Worm (Caenorhabditis elegans) whole organism, L2 larva: ENCODE measurements around the gene T01B10.5.

ENCODE experiments used
- C34F6.9 ChIP-seq: fragments of 150-350 bp; optimal IDR thresholded peaks from 2 replicates; lab custom pipeline; 2014; ENCODE audit warnings: missing biosample characterization, missing genetic modification characterization
- F13H6.1 ChIP-seq: sonication (generic microtip); optimal IDR thresholded peaks from 2 replicates; lab custom pipeline; 2016; ENCODE audit warnings: missing genetic modification characterization, missing compliant biosample characterization
- Y55F3AM.14 ChIP-seq: fragments of 200-800 bp; sonication (Bioruptor generic); optimal IDR thresholded peaks from 2 replicates; lab custom pipeline; 2018; ENCODE audit warnings: mild to moderate bottlenecking, missing genetic modification characterization, missing compliant biosample characterization
- ZK546.5 ChIP-seq: sonication (generic microtip); optimal IDR thresholded peaks from 2 replicates; lab custom pipeline; 2017; ENCODE audit warnings: missing biosample characterization, missing genetic modification characterization
- alr-1 ChIP-seq: fragments of 150-350 bp; optimal IDR thresholded peaks from 2 replicates; lab custom pipeline; 2014; ENCODE audit warnings: missing biosample characterization, missing genetic modification characterization
- aly-2 ChIP-seq: fragments of 150-350 bp; optimal IDR thresholded peaks from 2 replicates; lab custom pipeline; 2014; ENCODE audit warnings: missing biosample characterization, missing genetic modification characterization
- ama-1 ChIP-seq: fragments of 150-350 bp; optimal IDR thresholded peaks from 2 replicates; lab custom pipeline; 2018; ENCODE audit warnings: inconsistent platforms
- blmp-1 ChIP-seq: sonication (generic microtip); optimal IDR thresholded peaks from 2 replicates; lab custom pipeline; 2017; ENCODE audit warnings: missing genetic modification characterization, mild to moderate bottlenecking, missing compliant biosample characterization, antibody characterized with exemption, moderate library complexity; ENCODE audit not compliant: insufficient read depth
- ceh-82 ChIP-seq: fragments of 150-350 bp; optimal IDR thresholded peaks from 2 replicates; lab custom pipeline; 2014; ENCODE audit warnings: missing biosample characterization, missing genetic modification characterization
- crh-2 ChIP-seq: sonication (generic microtip); optimal IDR thresholded peaks from 2 replicates; lab custom pipeline; 2017; ENCODE audit warnings: missing biosample characterization, missing genetic modification characterization
- egl-27 ChIP-seq: sonication (generic microtip); optimal IDR thresholded peaks from 3 replicates; lab custom pipeline; 2017; ENCODE audit warnings: missing biosample characterization, missing genetic modification reagents, missing genetic modification characterization
- elt-3 ChIP-seq: sonication (generic microtip); optimal IDR thresholded peaks from 2 replicates; lab custom pipeline; 2017; ENCODE audit warnings: missing biosample characterization, missing genetic modification characterization
- gmeb-1 ChIP-seq: fragments of 150-350 bp; optimal IDR thresholded peaks from 2 replicates; lab custom pipeline; 2014; ENCODE audit warnings: missing biosample characterization, missing genetic modification characterization
- lsy-2 ChIP-seq, 2 experiments: fragments of 150-350 bp in 1 of 2; sonication (generic microtip) in 1 of 2; optimal IDR thresholded peaks; 2 replicates each; lab custom pipeline; 2014 to 2017; ENCODE audit warnings: missing biosample characterization in 2 of 2, missing genetic modification characterization in 2 of 2
- mab-5 ChIP-seq: fragments of 150-350 bp; optimal IDR thresholded peaks from 2 replicates; lab custom pipeline; 2014; ENCODE audit warnings: missing biosample characterization, missing genetic modification characterization
- mbf-1 ChIP-seq: sonication (generic microtip); optimal IDR thresholded peaks from 2 replicates; lab custom pipeline; 2017; ENCODE audit warnings: missing biosample characterization, missing genetic modification characterization
- nhr-11 ChIP-seq: fragments of 150-350 bp; optimal IDR thresholded peaks from 2 replicates; lab custom pipeline; 2014; ENCODE audit warnings: missing biosample characterization, missing genetic modification characterization
- nhr-129 ChIP-seq: fragments of 150-350 bp; optimal IDR thresholded peaks from 2 replicates; lab custom pipeline; 2014; ENCODE audit warnings: missing biosample characterization, missing genetic modification characterization
- nhr-21 ChIP-seq: fragments of 150-350 bp; optimal IDR thresholded peaks from 2 replicates; lab custom pipeline; 2014; ENCODE audit warnings: missing biosample characterization, missing genetic modification characterization
- nhr-23 ChIP-seq: fragments of 150-350 bp; optimal IDR thresholded peaks from 2 replicates; lab custom pipeline; 2014; ENCODE audit warnings: missing biosample characterization, missing genetic modification reagents, missing genetic modification characterization
- nhr-237 ChIP-seq: fragments of 150-350 bp; optimal IDR thresholded peaks from 2 replicates; lab custom pipeline; 2014; ENCODE audit warnings: missing biosample characterization, missing genetic modification characterization
- nhr-6 ChIP-seq: fragments of 150-350 bp; optimal IDR thresholded peaks from 2 replicates; lab custom pipeline; 2014; ENCODE audit warnings: missing biosample characterization, missing genetic modification characterization
- nhr-77 ChIP-seq: fragments of 150-350 bp; optimal IDR thresholded peaks from 2 replicates; lab custom pipeline; 2014; ENCODE audit warnings: missing biosample characterization, missing genetic modification characterization
- peb-1 ChIP-seq: fragments of 150-350 bp; optimal IDR thresholded peaks from 2 replicates; lab custom pipeline; 2014; ENCODE audit warnings: missing biosample characterization, missing genetic modification characterization
- sem-4 ChIP-seq: fragments of 150-350 bp; optimal IDR thresholded peaks from 2 replicates; lab custom pipeline; 2014; ENCODE audit warnings: missing biosample characterization, missing genetic modification reagents, missing genetic modification characterization
- skn-1 ChIP-seq: sonication (generic microtip); optimal IDR thresholded peaks from 2 replicates; lab custom pipeline; 2017; ENCODE audit warnings: missing biosample characterization, missing genetic modification characterization
- sma-3 ChIP-seq: sonication (generic microtip); optimal IDR thresholded peaks from 2 replicates; lab custom pipeline; 2016; ENCODE audit warnings: missing genetic modification reagents, missing genetic modification characterization, missing compliant biosample characterization
- sma-9 ChIP-seq, 2 experiments: fragments of 150-350 bp in 1 of 2; sonication (generic microtip) in 1 of 2; optimal IDR thresholded peaks; 2 replicates each; lab custom pipeline; 2014 to 2016; ENCODE audit warnings: missing genetic modification characterization in 2 of 2, mild to moderate bottlenecking in 1 of 2, missing biosample characterization in 1 of 2, missing compliant biosample characterization in 1 of 2, missing genetic modification reagents in 1 of 2, moderate library complexity in 1 of 2
- snpc-4 ChIP-seq: fragments of 150-350 bp; optimal IDR thresholded peaks from 2 replicates; lab custom pipeline; 2014; ENCODE audit warnings: missing biosample characterization, missing genetic modification characterization
- unc-55 ChIP-seq: fragments of 150-350 bp; sonication (generic microtip); optimal IDR thresholded peaks from 3 replicates; lab custom pipeline; 2014; ENCODE audit warnings: missing biosample characterization, missing genetic modification reagents, missing genetic modification characterization
- unc-62 ChIP-seq: fragments of 150-350 bp; optimal IDR thresholded peaks from 2 replicates; lab custom pipeline; 2014; ENCODE audit warnings: missing biosample characterization, missing genetic modification reagents, missing genetic modification characterization
- zag-1 ChIP-seq: fragments of 150-350 bp; optimal IDR thresholded peaks from 2 replicates; lab custom pipeline; 2014; ENCODE audit warnings: missing biosample characterization, missing genetic modification characterization
- ztf-4 ChIP-seq: fragments of 150-350 bp; optimal IDR thresholded peaks from 2 replicates; lab custom pipeline; 2014; ENCODE audit warnings: missing biosample characterization, missing genetic modification characterization

Gene T01B10.5

ce11 chrX:8495005-8495404 is at the start of gene T01B10.5:
TSS of gene T01B10.5 (plus strand) at chrX:8495305.
- TF ChIP-seq sem-4 (tag; lab: Kevin White, UChicago) (no peak), zag-1 (no peak)

ce11 chrX:8446108-8446507 is 49.0 kb upstream of the T01B10.5 start, which contains the start of gene F16F9.1:
TSS of gene F16F9.1 (plus strand) at chrX:8446408.
- TF ChIP-seq ztf-4 (tag; lab: Kevin White, UChicago): no peak

ce11 chrX:8455590-8456166 is 39.4 kb upstream of the T01B10.5 start, which contains the start of gene dpy-6:
TSS of gene dpy-6 (minus strand) at chrX:8455640.
- peak; percentile 36 for TF ChIP-seq nhr-21 (tag; lab: Kevin White, UChicago)
- TF ChIP-seq blmp-1 (tag; lab: Kevin White, UChicago): peak; percentile 20
- TF ChIP-seq ama-1 (lab: Kevin White, UChicago): no peak
- TF ChIP-seq sma-3 (GFP tag; lab: Kevin White, UChicago): peak; percentile 38
- no peak for TF ChIP-seq nhr-237

ce11 chrX:8457314-8457713 is 37.8 kb upstream of the T01B10.5 start, which contains the start of gene F16F9.3:
TSS of gene F16F9.3 (plus strand) at chrX:8457614.
- TF ChIP-seq nhr-6 (tag; lab: Kevin White, UChicago) (no peak), nhr-21 (tag; lab: Kevin White, UChicago) (no peak), ZK546.5 (tag; lab: Kevin White, UChicago) (no peak), nhr-23 (no peak), sem-4 (tag; lab: Kevin White, UChicago) (no peak), F13H6.1 (tag; lab: Kevin White, UChicago) (no peak), nhr-129 (tag; lab: Kevin White, UChicago) (no peak), zag-1 (no peak), alr-1 (no peak), egl-27 (tag; lab: Kevin White, UChicago) (no peak), unc-62 (no peak), ztf-4 (tag; lab: Kevin White, UChicago) (no peak), lsy-2 (tag; optimal IDR thresholded peaks at IDR 0.05; lab: Kevin White, UChicago) (no peak), C34F6.9 (tag; lab: Kevin White, UChicago) (no peak), blmp-1 (tag; lab: Kevin White, UChicago) (no peak), mab-5 (tag; lab: Kevin White, UChicago) (no peak), crh-2 (no peak), peb-1 (tag; lab: Kevin White, UChicago) (no peak), sma-9 (GFP tag; optimal IDR thresholded peaks at IDR 0.05; lab: Kevin White, UChicago) (no peak), sma-9 (tag; optimal IDR thresholded peaks at IDR 0.05; lab: Kevin White, UChicago) (no peak)
- TF ChIP-seq, all 48 proteins: peak for 0

ce11 chrX:8459789-8460188 is 35.3 kb upstream of the T01B10.5 start:
- TF ChIP-seq alr-1 (no peak), ztf-4 (tag; lab: Kevin White, UChicago) (no peak), aly-2 (tag; lab: Kevin White, UChicago) (no peak), nhr-77 (no peak), nhr-11 (tag; lab: Kevin White, UChicago) (no peak), mab-5 (tag; lab: Kevin White, UChicago) (no peak), gmeb-1 (tag; lab: Kevin White, UChicago) (no peak), elt-3 (no peak), nhr-23 (no peak), egl-27 (tag; lab: Kevin White, UChicago) (no peak), skn-1 (tag; lab: Kevin White, UChicago) (no peak), C34F6.9 (tag; lab: Kevin White, UChicago) (no peak), Y55F3AM.14 (GFP tag; lab: Kevin White, UChicago) (no peak), snpc-4 (no peak), ZK546.5 (tag; lab: Kevin White, UChicago) (no peak), unc-55 (GFP tag; lab: Kevin White, UChicago) (no peak), blmp-1 (tag; lab: Kevin White, UChicago) (no peak), F13H6.1 (tag; lab: Kevin White, UChicago) (no peak), ceh-82 (no peak), mbf-1 (tag; lab: Kevin White, UChicago) (no peak)
